Worm (Caenorhabditis elegans) whole organism, midembryonic: ENCODE data around the gene dgat-2.

Source experiments
- T22C8.4 ChIP-seq: fragments of 200-800 bp; sonication (Bioruptor generic); IDR thresholded peaks from 2 replicates; pipeline ENCODE4 v1.3.6; 2022; ENCODE audit warnings: missing genetic modification characterization, missing compliant biosample characterization
- cog-1 ChIP-seq: sonication (generic microtip); optimal IDR thresholded peaks from 2 replicates; lab custom pipeline; 2016; ENCODE audit warnings: missing genetic modification characterization, missing compliant biosample characterization
- flt-1 ChIP-seq: fragments of 200-800 bp; sonication (Bioruptor generic); IDR thresholded peaks from 2 replicates; pipeline ENCODE4 v1.3.6; 2022; ENCODE audit warnings: missing genetic modification characterization, missing compliant biosample characterization
- klf-2 ChIP-seq: fragments of 200-800 bp; sonication (Bioruptor generic); conservative IDR thresholded peaks from 2 replicates; pipeline ENCODE4 v1.3.6; 2022; ENCODE audit warnings: missing genetic modification reagents, missing genetic modification characterization, missing compliant biosample characterization
- med-1 ChIP-seq: sonication (generic microtip); optimal IDR thresholded peaks from 2 replicates; lab custom pipeline; 2017; ENCODE audit warnings: missing genetic modification characterization, mild to moderate bottlenecking, missing compliant biosample characterization, antibody characterized with exemption, missing genetic modification reagents; ENCODE audit not compliant: insufficient read depth
- ref-1 ChIP-seq: fragments of 200-800 bp; sonication (Bioruptor generic); conservative IDR thresholded peaks from 2 replicates; pipeline ENCODE4 v1.3.6; 2022; ENCODE audit warnings: missing genetic modification reagents, missing genetic modification characterization, missing compliant biosample characterization
- ztf-23 ChIP-seq: fragments of 200-800 bp; sonication (Bioruptor generic); IDR thresholded peaks from 2 replicates; pipeline ENCODE4 v1.3.6; 2022; ENCODE audit warnings: missing genetic modification reagents, missing genetic modification characterization, missing compliant biosample characterization
- ztf-29 ChIP-seq: fragments of 200-800 bp; sonication (Bioruptor generic); IDR thresholded peaks from 2 replicates; pipeline ENCODE4 v1.3.6; 2022; ENCODE audit warnings: missing genetic modification reagents, missing genetic modification characterization, missing compliant biosample characterization

DNA sequence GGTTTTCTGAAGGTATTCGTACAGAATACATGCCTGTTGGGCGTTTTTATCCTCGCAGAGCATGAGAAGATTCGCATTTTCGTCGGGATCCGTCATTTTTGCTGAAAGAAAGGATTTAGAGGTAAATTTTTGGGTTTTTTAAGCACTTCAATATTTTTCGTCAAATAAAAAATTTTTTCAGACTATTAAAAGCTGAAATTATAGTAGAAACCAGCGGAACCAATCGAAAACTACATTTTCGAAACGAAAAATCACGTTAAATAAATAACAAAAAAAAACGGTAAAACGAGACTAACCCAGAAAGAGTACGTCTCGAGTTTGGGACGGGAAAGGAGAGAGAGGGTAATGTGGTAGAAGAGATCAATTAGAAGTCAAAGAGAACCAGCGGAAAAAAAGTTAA, 9.7 kb upstream of the dgat-2 start, which contains the start of gene fbxa-192:
- TF ChIP-seq med-1 (GFP tag; lab: Kevin White, UChicago) (no peak), flt-1 (GFP tag; lab: Robert Waterston, UW) (no peak), ztf-23 (GFP tag; lab: Robert Waterston, UW) (no peak), ztf-29 (GFP tag; lab: Robert Waterston, UW) (no peak), klf-2 (GFP tag; lab: Robert Waterston, UW) (no peak), T22C8.4 (GFP tag; lab: Robert Waterston, UW) (no peak), cog-1 (no peak), ref-1 (GFP tag; lab: Robert Waterston, UW) (no peak)
